Worm (Caenorhabditis elegans): Measurements from ENCODE around the gene K08H10.6.

Gene K08H10.6

ce11 chrV:9977211-9977610, 18.5 kb downstream of the K08H10.6 start:
- TF ChIP-seq nhr-11 (tag; optimal IDR thresholded peaks at IDR 0.05) (no peak), peb-1 (tag; optimal IDR thresholded peaks at IDR 0.05) (no peak), elt-1 (tag; optimal IDR thresholded peaks at IDR 0.05) (no peak), nhr-77 (tag; optimal IDR thresholded peaks at IDR 0.05) (no peak), elt-3 (tag; optimal IDR thresholded peaks at IDR 0.05) (no peak), zag-1 (tag; optimal IDR thresholded peaks at IDR 0.05) (no peak), egl-27 (tag; optimal IDR thresholded peaks at IDR 0.05) (no peak), skn-1 (tag; optimal IDR thresholded peaks at IDR 0.05) (no peak), lin-39 (tag; optimal IDR thresholded peaks at IDR 0.05) (no peak), lin-11 (tag; optimal IDR thresholded peaks at IDR 0.05) (no peak), unc-55 (GFP tag; optimal IDR thresholded peaks at IDR 0.05) (no peak)

DNA sequence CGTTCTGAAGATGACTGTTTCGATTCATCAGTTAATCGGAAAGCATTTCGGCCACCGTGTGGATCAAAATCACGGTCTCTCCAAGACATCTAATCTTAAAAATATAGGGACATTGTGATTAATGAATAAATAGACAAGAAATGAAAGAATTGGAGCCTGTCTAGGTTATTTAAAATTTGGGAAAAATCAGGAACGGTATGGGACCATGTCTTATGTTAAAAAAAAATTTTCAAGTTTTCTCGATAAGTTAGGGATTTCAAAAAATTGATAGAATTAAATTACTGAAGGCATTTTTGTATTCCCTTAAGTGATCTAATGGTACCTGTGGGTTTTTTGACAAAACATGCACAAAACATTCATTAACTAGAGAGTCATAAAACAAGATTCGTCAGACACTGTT, 19.6 kb downstream of the K08H10.6 start, which contains the start of gene unc-41:
Gene unc-41 (minus strand): TSS at position 101 of the 400 bp plus-strand sequence.
- TF ChIP-seq R02D3.7 (tag; optimal IDR thresholded peaks at IDR 0.05) (no peak), sma-9 (GFP tag; optimal IDR thresholded peaks at IDR 0.05) (no peak), sma-9 (tag; optimal IDR thresholded peaks at IDR 0.05) (no peak), Y55F3AM.14 (GFP tag; optimal IDR thresholded peaks at IDR 0.05) (no peak), nhr-25 (tag; optimal IDR thresholded peaks at IDR 0.05) (no peak), ceh-16 (tag; optimal IDR thresholded peaks at IDR 0.05) (no peak), elt-3 (tag; optimal IDR thresholded peaks at IDR 0.05) (no peak), ceh-82 (tag; optimal IDR thresholded peaks at IDR 0.05) (no peak), nhr-23 (tag; optimal IDR thresholded peaks at IDR 0.05) (no peak), lin-11 (tag; optimal IDR thresholded peaks at IDR 0.05) (no peak), aly-2 (tag; optimal IDR thresholded peaks at IDR 0.05) (no peak), nhr-10 (tag; optimal IDR thresholded peaks at IDR 0.05) (no peak)

- peak in 1 of 2 experiments; percentile 17 for TF ChIP-seq lsy-2 (tag; optimal IDR thresholded peaks at IDR 0.05)
- TF ChIP-seq C34F6.9 (tag; optimal IDR thresholded peaks at IDR 0.05): peak; percentile 52
- no peak for TF ChIP-seq nhr-11 (tag; optimal IDR thresholded peaks at IDR 0.05)
- TF ChIP-seq ceh-16 (tag; optimal IDR thresholded peaks at IDR 0.05): no peak
- TF ChIP-seq ztf-4 (tag; optimal IDR thresholded peaks at IDR 0.05): no peak
- peak; percentile 5 for TF ChIP-seq fos-1 (tag; optimal IDR thresholded peaks at IDR 0.05)
- no peak for TF ChIP-seq snpc-4 (tag; optimal IDR thresholded peaks at IDR 0.05)
- TF ChIP-seq elt-1 (tag; optimal IDR thresholded peaks at IDR 0.05): no peak
- TF ChIP-seq unc-55 (GFP tag; optimal IDR thresholded peaks at IDR 0.05): peak; percentile 58
- TF ChIP-seq nhr-237 (tag; optimal IDR thresholded peaks at IDR 0.05): no peak
- TF ChIP-seq nhr-21 (tag; optimal IDR thresholded peaks at IDR 0.05): no peak
- TF ChIP-seq sem-4 (tag; optimal IDR thresholded peaks at IDR 0.05): no peak
- no peak for TF ChIP-seq Y55F3AM.14 (GFP tag; optimal IDR thresholded peaks at IDR 0.05)
- no peak for TF ChIP-seq sma-9 (GFP tag; optimal IDR thresholded peaks at IDR 0.05)
- TF ChIP-seq sma-9 (tag; optimal IDR thresholded peaks at IDR 0.05): no peak
- TF ChIP-seq nhr-129 (tag; optimal IDR thresholded peaks at IDR 0.05): peak; percentile 39
- no peak for TF ChIP-seq aly-2 (tag; optimal IDR thresholded peaks at IDR 0.05)
- TF ChIP-seq mdl-1 (tag; optimal IDR thresholded peaks at IDR 0.05): no peak
- no peak for TF ChIP-seq nhr-12 (tag; optimal IDR thresholded peaks at IDR 0.05)
- TF ChIP-seq mbf-1 (tag; optimal IDR thresholded peaks at IDR 0.05): no peak
- TF ChIP-seq nhr-23 (tag; optimal IDR thresholded peaks at IDR 0.05): no peak
- TF ChIP-seq crh-2 (tag; optimal IDR thresholded peaks at IDR 0.05): no peak
- no peak for TF ChIP-seq nhr-77 (tag; optimal IDR thresholded peaks at IDR 0.05)
- peak; percentile 23 for TF ChIP-seq zag-1 (tag; optimal IDR thresholded peaks at IDR 0.05)
- no peak for TF ChIP-seq blmp-1 (tag; optimal IDR thresholded peaks at IDR 0.05; ENCODE audit: insufficient read depth)
These were observed 21.4 kb downstream of the K08H10.6 start for ce11 chrV:9974264-9974663.

ce11 chrV:9970119-9970518, 25.6 kb downstream of the K08H10.6 start:
- TF ChIP-seq dmd-4 (tag; optimal IDR thresholded peaks at IDR 0.05) (no peak), mbf-1 (tag; optimal IDR thresholded peaks at IDR 0.05) (no peak), snpc-4 (tag; optimal IDR thresholded peaks at IDR 0.05) (peak; percentile 30), gmeb-1 (tag; optimal IDR thresholded peaks at IDR 0.05) (no peak), nhr-6 (tag; optimal IDR thresholded peaks at IDR 0.05) (peak; percentile 28), lin-39 (tag; optimal IDR thresholded peaks at IDR 0.05) (no peak), alr-1 (tag; optimal IDR thresholded peaks at IDR 0.05) (no peak), nhr-77 (tag; optimal IDR thresholded peaks at IDR 0.05) (no peak), nhr-11 (tag; optimal IDR thresholded peaks at IDR 0.05) (peak; percentile 38), ztf-11 (tag; optimal IDR thresholded peaks at IDR 0.05) (peak; percentile 24), fos-1 (tag; optimal IDR thresholded peaks at IDR 0.05) (peak; percentile 32), aly-2 (tag; optimal IDR thresholded peaks at IDR 0.05) (no peak), unc-55 (GFP tag; optimal IDR thresholded peaks at IDR 0.05) (peak; percentile 83), zag-1 (tag; optimal IDR thresholded peaks at IDR 0.05) (peak; percentile 52), Y55F3AM.14 (GFP tag; optimal IDR thresholded peaks at IDR 0.05) (peak; percentile 53), ama-1 (optimal IDR thresholded peaks at IDR 0.05) (no peak), sem-4 (tag; optimal IDR thresholded peaks at IDR 0.05) (peak; percentile 6), lsy-2 (tag; optimal IDR thresholded peaks at IDR 0.05) (peak; percentile 55 to 58), unc-39 (tag; optimal IDR thresholded peaks at IDR 0.05) (no peak), sma-3 (GFP tag; optimal IDR thresholded peaks at IDR 0.05) (peak; percentile 51), ceh-16 (tag; optimal IDR thresholded peaks at IDR 0.05) (peak; percentile 12), blmp-1 (tag; optimal IDR thresholded peaks at IDR 0.05; ENCODE audit: insufficient read depth) (no peak), lin-13 (GFP tag; optimal IDR thresholded peaks at IDR 0.05) (peak; percentile 72), lin-11 (tag; optimal IDR thresholded peaks at IDR 0.05) (peak; percentile 34), mab-5 (tag; optimal IDR thresholded peaks at IDR 0.05) (peak; percentile 75), sma-9 (GFP tag; optimal IDR thresholded peaks at IDR 0.05) (peak; percentile 80), sma-9 (tag; optimal IDR thresholded peaks at IDR 0.05) (no peak), nhr-129 (tag; optimal IDR thresholded peaks at IDR 0.05) (peak; percentile 81), egl-27 (tag; optimal IDR thresholded peaks at IDR 0.05) (peak; percentile 40), nhr-25 (tag; optimal IDR thresholded peaks at IDR 0.05) (no peak)

Measured in whole organism, L2 larva.